Worm (Caenorhabditis elegans) whole organism, L2 larva: ENCODE results near the gene haly-1.

ENCODE experiments used
- F13H6.1 ChIP-seq: sonication (generic microtip); optimal IDR thresholded peaks from 2 replicates; lab custom pipeline; 2016; ENCODE audit warnings: missing genetic modification characterization, missing compliant biosample characterization
- alr-1 ChIP-seq: fragments of 150-350 bp; optimal IDR thresholded peaks from 2 replicates; lab custom pipeline; 2014; ENCODE audit warnings: missing biosample characterization, missing genetic modification characterization
- aly-2 ChIP-seq: fragments of 150-350 bp; optimal IDR thresholded peaks from 2 replicates; lab custom pipeline; 2014; ENCODE audit warnings: missing biosample characterization, missing genetic modification characterization
- blmp-1 ChIP-seq: sonication (generic microtip); optimal IDR thresholded peaks from 2 replicates; lab custom pipeline; 2017; ENCODE audit warnings: missing genetic modification characterization, mild to moderate bottlenecking, missing compliant biosample characterization, antibody characterized with exemption, moderate library complexity; ENCODE audit not compliant: insufficient read depth
- ceh-82 ChIP-seq: fragments of 150-350 bp; optimal IDR thresholded peaks from 2 replicates; lab custom pipeline; 2014; ENCODE audit warnings: missing biosample characterization, missing genetic modification characterization
- egl-27 ChIP-seq: sonication (generic microtip); optimal IDR thresholded peaks from 3 replicates; lab custom pipeline; 2017; ENCODE audit warnings: missing biosample characterization, missing genetic modification reagents, missing genetic modification characterization
- elt-1 ChIP-seq: fragments of 150-350 bp; optimal IDR thresholded peaks from 2 replicates; lab custom pipeline; 2014; ENCODE audit warnings: missing biosample characterization, missing genetic modification characterization
- fos-1 ChIP-seq: fragments of 150-350 bp; optimal IDR thresholded peaks from 2 replicates; lab custom pipeline; 2014; ENCODE audit warnings: missing biosample characterization, missing genetic modification characterization
- lin-39 ChIP-seq: fragments of 150-350 bp; optimal IDR thresholded peaks from 2 replicates; lab custom pipeline; 2014; ENCODE audit warnings: missing biosample characterization, missing genetic modification reagents, missing genetic modification characterization
- lsy-2 ChIP-seq, 2 experiments: fragments of 150-350 bp in 1 of 2; sonication (generic microtip) in 1 of 2; optimal IDR thresholded peaks; 2 replicates each; lab custom pipeline; 2014 to 2017; ENCODE audit warnings: missing biosample characterization in 2 of 2, missing genetic modification characterization in 2 of 2
- mab-5 ChIP-seq: fragments of 150-350 bp; optimal IDR thresholded peaks from 2 replicates; lab custom pipeline; 2014; ENCODE audit warnings: missing biosample characterization, missing genetic modification characterization
- mbf-1 ChIP-seq: sonication (generic microtip); optimal IDR thresholded peaks from 2 replicates; lab custom pipeline; 2017; ENCODE audit warnings: missing biosample characterization, missing genetic modification characterization
- mdl-1 ChIP-seq, 2 experiments: fragments of 150-350 bp in 1 of 2; sonication (generic microtip) in 1 of 2; optimal IDR thresholded peaks; 2 replicates each; lab custom pipeline; 2017; ENCODE audit warnings: missing biosample characterization in 2 of 2, missing genetic modification characterization in 2 of 2
- nhr-10 ChIP-seq: sonication (generic microtip); optimal IDR thresholded peaks from 2 replicates; lab custom pipeline; 2017; ENCODE audit warnings: missing biosample characterization, missing genetic modification characterization
- nhr-12 ChIP-seq: fragments of 150-350 bp; optimal IDR thresholded peaks from 2 replicates; lab custom pipeline; 2014; ENCODE audit warnings: missing biosample characterization, missing genetic modification characterization
- nhr-129 ChIP-seq: fragments of 150-350 bp; optimal IDR thresholded peaks from 2 replicates; lab custom pipeline; 2014; ENCODE audit warnings: missing biosample characterization, missing genetic modification characterization
- sma-3 ChIP-seq: sonication (generic microtip); optimal IDR thresholded peaks from 2 replicates; lab custom pipeline; 2016; ENCODE audit warnings: missing genetic modification reagents, missing genetic modification characterization, missing compliant biosample characterization
- snpc-4 ChIP-seq: fragments of 150-350 bp; optimal IDR thresholded peaks from 2 replicates; lab custom pipeline; 2014; ENCODE audit warnings: missing biosample characterization, missing genetic modification characterization
- unc-55 ChIP-seq: fragments of 150-350 bp; sonication (generic microtip); optimal IDR thresholded peaks from 3 replicates; lab custom pipeline; 2014; ENCODE audit warnings: missing biosample characterization, missing genetic modification reagents, missing genetic modification characterization
- zag-1 ChIP-seq: fragments of 150-350 bp; optimal IDR thresholded peaks from 2 replicates; lab custom pipeline; 2014; ENCODE audit warnings: missing biosample characterization, missing genetic modification characterization
- ztf-1 ChIP-seq: fragments of 200-800 bp; sonication (Bioruptor generic); conservative IDR thresholded peaks from 2 replicates; pipeline ENCODE4 v1.3.6; 2022; ENCODE audit warnings: missing genetic modification characterization, missing compliant biosample characterization
- ztf-4 ChIP-seq: fragments of 150-350 bp; optimal IDR thresholded peaks from 2 replicates; lab custom pipeline; 2014; ENCODE audit warnings: missing biosample characterization, missing genetic modification characterization

haly-1 gene

ce11 chrX:10851735-10852134 lies 44.7 kb downstream of the haly-1 start:
- TF ChIP-seq egl-27 (tag; lab: Kevin White, UChicago) = no peak
- no peak for TF ChIP-seq nhr-12 (tag; lab: Kevin White, UChicago)
- TF ChIP-seq lin-39 (tag; lab: Kevin White, UChicago) = no peak
- TF ChIP-seq ztf-1 = no peak
- TF ChIP-seq alr-1 (tag; lab: Kevin White, UChicago) = no peak
- TF ChIP-seq ztf-4 (tag; lab: Kevin White, UChicago) = no peak
- TF ChIP-seq, all 48 proteins: peak for 0

ce11 chrX:10851202-10851601 lies 45.2 kb downstream of the haly-1 start:
- no peak for TF ChIP-seq ztf-1
- no peak for TF ChIP-seq aly-2 (tag; lab: Kevin White, UChicago)
- no peak for TF ChIP-seq lsy-2 (tag; optimal IDR thresholded peaks at IDR 0.05; lab: Kevin White, UChicago)

ce11 chrX:10846898-10847297 lies 49.5 kb downstream of the haly-1 start:
- no peak for TF ChIP-seq ceh-82 (tag; lab: Kevin White, UChicago)
- no peak for TF ChIP-seq F13H6.1 (tag; lab: Kevin White, UChicago)
- TF ChIP-seq alr-1 (tag; lab: Kevin White, UChicago) = no peak
- no peak for TF ChIP-seq zag-1 (tag; lab: Kevin White, UChicago)
- TF ChIP-seq nhr-10 = no peak
- TF ChIP-seq egl-27 (tag; lab: Kevin White, UChicago) = no peak
- no peak for TF ChIP-seq fos-1 (tag; lab: Kevin White, UChicago)
- TF ChIP-seq mdl-1 (tag; optimal IDR thresholded peaks at IDR 0.05; lab: Kevin White, UChicago) = no peak
- TF ChIP-seq aly-2 (tag; lab: Kevin White, UChicago) = no peak
- TF ChIP-seq blmp-1 (tag; lab: Kevin White, UChicago) = no peak
- no peak for TF ChIP-seq elt-1 (tag; lab: Kevin White, UChicago)
- TF ChIP-seq nhr-129 = no peak

- no peak for TF ChIP-seq sma-3 (GFP tag; lab: Kevin White, UChicago)
- TF ChIP-seq mab-5 (tag; lab: Kevin White, UChicago) = no peak
- no peak for TF ChIP-seq aly-2 (tag; lab: Kevin White, UChicago)
- TF ChIP-seq mbf-1 (tag; lab: Kevin White, UChicago) = no peak
- no peak for TF ChIP-seq nhr-10
These were observed 51.6 kb downstream of the haly-1 start, which contains the start of gene C05A9.2 for ce11 chrX:10844602-10845354. C05A9.2 (minus strand) TSS chrX:10844674.

ce11 chrX:10844137-10844536 lies 52.3 kb downstream of the haly-1 start:
- TF ChIP-seq snpc-4 (tag; lab: Kevin White, UChicago) (no peak), fos-1 (tag; lab: Kevin White, UChicago) (peak; percentile 30), unc-55 (GFP tag; lab: Kevin White, UChicago) (no peak)
